Worm (Caenorhabditis elegans): ENCODE results near the gene hrpa-1.
A peak's percentile ranks its signal among the peaks of the same experiment; 100 is the strongest.

The hrpa-1 gene

DNA sequence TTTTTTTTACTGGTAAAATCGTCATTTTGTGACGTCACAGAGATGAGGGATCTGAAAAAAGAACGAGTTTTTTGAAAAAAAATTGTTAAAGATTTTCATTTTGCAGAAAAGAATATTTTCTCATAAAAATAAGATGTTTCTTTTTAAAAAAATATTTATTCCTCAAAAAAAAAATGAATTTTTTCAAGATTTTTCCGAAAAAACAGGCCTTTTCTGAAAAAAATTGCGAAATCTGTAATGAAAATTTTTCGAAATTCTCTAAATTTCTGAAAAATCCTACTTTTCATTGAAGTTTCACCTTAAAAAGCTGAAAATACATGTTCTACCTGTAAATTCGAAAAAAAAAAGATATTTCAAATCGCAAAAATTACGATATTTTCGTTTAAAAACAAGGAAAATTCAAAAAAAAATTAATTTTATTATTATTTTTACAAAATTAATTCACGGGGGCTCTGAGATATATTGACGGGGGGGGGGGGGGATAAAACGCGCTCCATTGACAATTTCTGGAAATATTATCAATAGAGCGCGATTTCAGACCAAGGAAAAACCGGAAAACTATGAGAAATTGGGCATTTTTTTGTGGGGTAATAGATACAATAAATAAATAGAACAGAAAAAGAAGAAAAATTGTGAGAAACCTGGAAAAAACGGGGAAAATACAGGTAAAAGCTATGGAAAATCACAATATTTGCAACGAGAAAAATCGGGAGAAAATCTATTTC, 39.6 kb upstream of the hrpa-1 start, which contains the start of gene otub-4:
otub-4 (minus strand) TSS at position 51 of the 725 bp plus-strand sequence.
- no peak for TF ChIP-seq aly-1 (tag; optimal IDR thresholded peaks at IDR 0.05)
- no peak for TF ChIP-seq scrt-1 (GFP tag; IDR thresholded peaks at IDR 0.05)
- no peak for TF ChIP-seq sea-1 (GFP tag; conservative IDR thresholded peaks at IDR 0.05)
- no peak for TF ChIP-seq ceh-13 (GFP tag; optimal IDR thresholded peaks at IDR 0.05)

DNA sequence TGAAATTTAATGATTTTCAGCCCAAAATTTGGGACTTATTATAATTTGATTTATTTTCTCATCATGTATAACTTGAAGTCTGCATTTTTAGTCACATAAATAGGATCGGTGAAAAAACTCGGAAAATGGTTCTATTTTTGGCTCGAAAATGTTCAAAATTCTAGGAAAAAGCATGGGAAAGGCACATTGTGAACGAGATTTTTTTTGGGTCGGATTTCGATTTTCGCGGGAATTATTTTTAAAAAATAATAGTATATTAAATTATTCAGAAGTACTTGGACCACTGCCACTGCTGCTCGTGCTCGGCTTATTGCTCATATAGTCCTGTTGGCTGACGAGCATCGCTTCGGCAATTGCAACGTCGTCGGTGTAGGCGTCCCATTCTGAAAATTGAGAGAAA, 34.7 kb upstream of the hrpa-1 start:
- no peak for TF ChIP-seq B0310.2 (tag; optimal IDR thresholded peaks at IDR 0.05)
- TF ChIP-seq aly-1 (tag; optimal IDR thresholded peaks at IDR 0.05) = no peak
- TF ChIP-seq hnd-1 (tag; optimal IDR thresholded peaks at IDR 0.05) = no peak
- no peak for TF ChIP-seq ceh-36 (tag; optimal IDR thresholded peaks at IDR 0.05)
- TF ChIP-seq tbx-37 (GFP tag; conservative IDR thresholded peaks at IDR 0.05) = no peak
- no peak for TF ChIP-seq pes-1 (GFP tag; IDR thresholded peaks at IDR 0.05)
- TF ChIP-seq hmg-4 (GFP tag; optimal IDR thresholded peaks at IDR 0.05) = no peak
- TF ChIP-seq ama-1 (optimal IDR thresholded peaks at IDR 0.05) = no peak
- no peak for TF ChIP-seq scrt-1 (GFP tag; IDR thresholded peaks at IDR 0.05)
- no peak for TF ChIP-seq tbx-11 (GFP tag; IDR thresholded peaks at IDR 0.05)
- TF ChIP-seq tra-4 (tag; optimal IDR thresholded peaks at IDR 0.05) = no peak
- TF ChIP-seq F13C5.2 (tag; optimal IDR thresholded peaks at IDR 0.05) = no peak
- TF ChIP-seq ets-7 (tag; optimal IDR thresholded peaks at IDR 0.05) = no peak
- no peak for TF ChIP-seq hmbx-1 (tag; optimal IDR thresholded peaks at IDR 0.05)
- TF ChIP-seq flt-1 (GFP tag; IDR thresholded peaks at IDR 0.05) = no peak
- no peak for TF ChIP-seq ceh-13 (GFP tag; optimal IDR thresholded peaks at IDR 0.05)
- TF ChIP-seq sea-1 (GFP tag; conservative IDR thresholded peaks at IDR 0.05) = no peak

ce11 chrIV:3368638-3369247, 30.1 kb upstream of the hrpa-1 start, which contains the start of gene vha-19:
Gene vha-19 (plus strand): TSS chrIV:3369197.
- TF ChIP-seq hmg-4 (GFP tag; optimal IDR thresholded peaks at IDR 0.05) (no peak), sea-1 (GFP tag; conservative IDR thresholded peaks at IDR 0.05) (no peak), tra-4 (tag; optimal IDR thresholded peaks at IDR 0.05) (no peak)

DNA sequence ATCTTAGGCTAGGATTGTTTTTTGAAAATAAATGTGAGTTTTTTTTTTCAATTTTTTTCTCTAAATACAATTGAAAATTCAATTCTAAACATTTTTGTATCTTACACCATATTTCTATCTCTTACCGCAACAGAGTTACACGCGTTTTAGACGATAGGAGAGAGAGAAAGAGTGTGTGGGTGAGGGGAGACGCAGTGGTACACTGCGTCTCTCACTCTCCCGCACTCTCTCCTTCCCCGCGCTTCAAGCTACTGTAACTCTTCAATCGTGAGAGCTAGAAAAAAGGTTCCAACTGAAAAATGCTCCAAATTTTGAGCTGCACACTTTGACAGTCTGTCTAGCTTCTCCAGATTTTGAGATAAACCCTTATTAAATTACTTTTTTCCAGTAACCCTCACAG, 25.1 kb upstream of the hrpa-1 start:
- TF ChIP-seq ets-7 (tag; optimal IDR thresholded peaks at IDR 0.05) (no peak), pes-1 (GFP tag; IDR thresholded peaks at IDR 0.05) (no peak), hmbx-1 (tag; optimal IDR thresholded peaks at IDR 0.05) (no peak), B0310.2 (tag; optimal IDR thresholded peaks at IDR 0.05) (no peak), aly-1 (tag; optimal IDR thresholded peaks at IDR 0.05) (no peak), flt-1 (GFP tag; IDR thresholded peaks at IDR 0.05) (no peak), tbx-11 (GFP tag; IDR thresholded peaks at IDR 0.05) (no peak), ama-1 (optimal IDR thresholded peaks at IDR 0.05) (no peak), ceh-36 (tag; optimal IDR thresholded peaks at IDR 0.05) (no peak), scrt-1 (GFP tag; IDR thresholded peaks at IDR 0.05) (no peak), hmg-4 (GFP tag; optimal IDR thresholded peaks at IDR 0.05) (no peak), ceh-13 (GFP tag; optimal IDR thresholded peaks at IDR 0.05) (no peak), tbx-37 (GFP tag; conservative IDR thresholded peaks at IDR 0.05) (no peak), F13C5.2 (tag; optimal IDR thresholded peaks at IDR 0.05) (no peak), hnd-1 (tag; optimal IDR thresholded peaks at IDR 0.05) (no peak), sea-1 (GFP tag; conservative IDR thresholded peaks at IDR 0.05) (no peak), tra-4 (tag; optimal IDR thresholded peaks at IDR 0.05) (no peak)

DNA sequence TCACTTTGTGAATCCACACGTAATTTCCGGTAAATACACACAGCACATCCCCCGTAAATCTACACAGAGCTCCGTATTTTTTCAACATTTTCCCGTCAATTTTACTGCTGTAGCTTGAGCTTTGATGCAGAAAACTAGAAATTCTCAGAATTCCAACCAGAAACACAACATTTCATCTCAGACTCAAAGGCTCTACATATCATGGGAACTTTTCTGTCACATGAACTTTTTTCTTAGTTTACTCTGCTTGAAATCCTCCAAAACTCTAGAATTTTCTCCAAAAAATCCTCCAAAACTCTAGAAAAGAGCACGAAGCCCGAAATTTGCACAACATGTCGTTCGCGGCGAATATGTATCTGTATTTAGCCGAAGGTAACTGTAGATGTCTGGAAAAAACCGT, 24.6 kb upstream of the hrpa-1 start, which contains the start of gene Y55H10A.2:
Y55H10A.2 (plus strand) TSS at position 301 of the 400 bp plus-strand sequence.
- TF ChIP-seq ceh-36 (tag; optimal IDR thresholded peaks at IDR 0.05) = no peak
- TF ChIP-seq pes-1 (GFP tag; IDR thresholded peaks at IDR 0.05) = no peak
- no peak for TF ChIP-seq ama-1 (optimal IDR thresholded peaks at IDR 0.05)
- TF ChIP-seq ets-7 (tag; optimal IDR thresholded peaks at IDR 0.05) = no peak
- no peak for TF ChIP-seq tbx-37 (GFP tag; conservative IDR thresholded peaks at IDR 0.05)

DNA sequence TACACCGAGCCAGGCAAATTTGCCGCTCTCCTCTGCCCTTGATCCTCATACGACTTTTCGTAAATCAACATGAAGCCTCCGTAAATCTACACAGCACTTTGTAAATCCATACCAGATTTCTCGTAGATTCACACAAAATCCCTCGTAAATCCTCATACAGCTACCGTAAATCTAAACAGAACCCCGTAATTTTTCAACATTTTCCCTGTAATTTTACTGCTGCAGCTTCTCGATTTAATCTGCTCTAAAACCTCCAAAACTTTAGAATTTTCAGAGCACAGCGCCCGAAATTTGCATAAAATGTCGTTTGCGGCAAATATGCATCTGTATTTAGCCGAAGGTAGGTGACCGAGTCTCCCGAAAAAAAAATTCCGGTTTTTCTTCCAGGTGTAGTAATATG, 16.1 kb upstream of the hrpa-1 start, which contains the start of gene F42A6.1:
F42A6.1 (plus strand) TSS at position 301 of the 400 bp plus-strand sequence.
- TF ChIP-seq B0310.2 (tag; optimal IDR thresholded peaks at IDR 0.05) (no peak), ama-1 (optimal IDR thresholded peaks at IDR 0.05) (no peak), flt-1 (GFP tag; IDR thresholded peaks at IDR 0.05) (no peak), hmbx-1 (tag; optimal IDR thresholded peaks at IDR 0.05) (no peak), hnd-1 (tag; optimal IDR thresholded peaks at IDR 0.05) (no peak), scrt-1 (GFP tag; IDR thresholded peaks at IDR 0.05) (no peak)

DNA sequence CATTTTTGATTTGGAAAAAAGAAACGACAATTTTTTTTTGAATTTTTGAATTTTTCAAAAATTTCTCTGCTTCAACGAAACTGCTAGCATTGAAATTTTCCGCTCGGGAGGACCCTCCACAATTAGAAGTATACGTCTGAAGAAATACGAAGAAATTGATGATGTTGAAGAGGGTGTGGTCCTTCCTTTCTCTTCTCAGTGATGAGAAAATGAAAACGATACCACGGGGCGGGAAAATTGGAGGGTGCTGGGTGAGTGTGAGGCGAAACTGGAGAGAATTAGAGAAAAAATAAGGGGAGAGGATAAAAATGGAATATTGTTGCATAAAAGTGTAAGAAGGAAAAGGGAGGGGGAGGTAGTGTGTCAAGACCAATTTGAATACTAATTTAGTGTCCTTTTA, 13.4 kb upstream of the hrpa-1 start:
- TF ChIP-seq ama-1 (optimal IDR thresholded peaks at IDR 0.05) = no peak
- TF ChIP-seq pes-1 (GFP tag; IDR thresholded peaks at IDR 0.05) = no peak
- TF ChIP-seq B0310.2 (tag; optimal IDR thresholded peaks at IDR 0.05) = no peak
- no peak for TF ChIP-seq tbx-37 (GFP tag; conservative IDR thresholded peaks at IDR 0.05)
- no peak for TF ChIP-seq hnd-1 (tag; optimal IDR thresholded peaks at IDR 0.05)
- TF ChIP-seq sea-1 (GFP tag; conservative IDR thresholded peaks at IDR 0.05) = no peak

DNA sequence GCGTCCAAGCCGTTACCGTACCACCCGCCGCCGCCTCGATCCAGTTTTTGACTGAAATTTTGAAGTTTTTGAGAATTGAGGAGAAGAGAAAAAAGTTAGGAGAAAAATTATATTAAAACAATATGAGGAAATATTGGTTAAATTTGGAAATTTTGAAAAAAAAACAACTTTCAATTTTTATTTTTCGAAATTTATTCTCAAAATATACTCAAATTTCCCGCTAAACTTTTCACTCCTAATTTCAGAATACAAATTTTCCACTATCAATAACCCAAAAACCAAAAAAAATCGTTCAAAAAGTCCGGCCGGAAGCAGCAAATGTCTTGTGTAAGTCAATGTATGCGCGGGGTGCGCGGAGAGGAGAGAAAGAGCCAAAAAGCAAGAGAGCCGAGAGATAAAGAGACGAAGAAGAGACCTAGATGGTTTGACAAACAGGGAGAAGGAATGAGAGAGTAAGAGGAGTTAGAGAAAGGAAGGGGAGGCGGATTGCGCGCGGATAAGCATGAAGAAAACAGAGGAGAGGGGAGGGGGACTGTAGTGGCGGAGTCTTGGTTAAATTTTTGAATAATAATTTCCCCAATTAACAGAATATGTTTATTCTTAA, 11.4 kb upstream of the hrpa-1 start, which contains the start of gene elks-1:
elks-1 (minus strand) TSS at position 51 of the 604 bp plus-strand sequence.
- peak; percentile 70 for TF ChIP-seq ets-7 (tag; optimal IDR thresholded peaks at IDR 0.05)
- TF ChIP-seq F13C5.2 (tag; optimal IDR thresholded peaks at IDR 0.05) = peak; percentile 4
- TF ChIP-seq flt-1 (GFP tag; IDR thresholded peaks at IDR 0.05) = peak; percentile 34; the same call in 1 of the 2 replicates
- no peak for TF ChIP-seq hnd-1 (tag; optimal IDR thresholded peaks at IDR 0.05)
